Fruit fly (Drosophila melanogaster): ENCODE measurements around the gene CG1299.

The CG1299 gene

DNA sequence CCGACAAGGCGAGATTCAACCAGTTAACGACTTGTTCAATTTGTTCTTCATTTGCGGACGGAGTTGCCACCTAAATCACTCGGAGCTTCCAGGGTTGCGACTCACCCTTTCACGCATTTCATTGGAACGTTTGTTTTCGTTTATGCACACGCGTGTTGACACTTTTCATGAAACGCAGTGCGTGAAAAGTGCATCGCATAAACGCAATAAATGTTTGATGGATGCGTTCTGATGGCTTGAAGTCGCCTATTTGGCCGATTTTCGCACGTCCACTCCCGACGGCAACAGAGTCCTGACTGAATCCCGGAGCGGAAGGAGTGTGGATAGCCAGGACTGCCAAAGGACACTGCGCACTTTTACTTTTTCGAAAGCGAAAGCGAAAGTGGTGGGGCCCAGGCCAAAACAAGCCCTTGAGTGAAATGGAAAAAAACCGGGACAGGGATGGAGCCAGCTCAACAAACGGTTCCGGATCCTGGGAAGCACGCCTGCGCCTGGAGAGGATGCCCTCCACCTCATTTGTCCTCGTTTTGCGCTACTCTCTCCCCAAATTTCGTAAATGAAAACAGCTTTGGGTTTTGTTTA is 29.6 kb downstream of the CG1299 start, which contains the start of gene Teh4:
Teh4 (minus strand) TSS at position 290 of the 582 bp plus-strand sequence.
- TF ChIP-seq dl (GFP tag; optimal IDR thresholded peaks at IDR 0.05; ENCODE audit: insufficient read depth in 1 of 2, partially characterized antibody in 2 of 2) (no peak), Sp1 (GFP tag; optimal IDR thresholded peaks at IDR 0.05) (no peak), fru (GFP tag; optimal IDR thresholded peaks at IDR 0.05) (no peak), Dfd (GFP tag; optimal IDR thresholded peaks at IDR 0.05) (no peak)

DNA sequence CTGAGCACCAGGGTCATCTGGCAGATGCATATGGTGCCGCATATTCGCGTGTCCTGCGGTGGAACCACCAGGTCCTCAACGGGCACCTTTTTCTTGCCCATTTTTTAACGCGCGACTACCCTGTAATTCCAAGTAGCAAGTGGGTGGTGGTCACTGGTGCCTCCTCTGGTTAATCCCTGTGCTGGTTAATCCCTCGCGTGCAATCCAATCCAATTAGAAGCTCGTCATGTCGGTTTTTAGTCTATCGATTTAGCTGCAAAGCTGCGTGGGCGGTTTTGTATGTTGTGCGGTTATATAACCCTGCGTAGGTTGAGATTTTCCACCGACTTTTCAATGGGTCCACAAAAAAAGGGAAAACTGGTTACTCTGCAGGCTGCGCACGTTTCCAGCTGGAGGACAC is 36.1 kb downstream of the CG1299 start, which contains the start of gene Teh3:
Teh3 (minus strand) TSS at position 101 of the 400 bp plus-strand sequence.
- TF ChIP-seq dl (GFP tag; optimal IDR thresholded peaks at IDR 0.05; ENCODE audit: insufficient read depth in 1 of 2, partially characterized antibody in 2 of 2) (no peak), fru (GFP tag; optimal IDR thresholded peaks at IDR 0.05) (no peak), pan (optimal IDR thresholded peaks at IDR 0.05) (no peak), CrebA (GFP tag; optimal IDR thresholded peaks at IDR 0.05; ENCODE audit: borderline replicate concordance) (no peak), Hr78 (GFP tag; optimal IDR thresholded peaks at IDR 0.05) (no peak), Jra (GFP tag; optimal IDR thresholded peaks at IDR 0.05) (no peak), N (GFP tag; optimal IDR thresholded peaks at IDR 0.05) (no peak), psq (GFP tag; optimal IDR thresholded peaks at IDR 0.05) (no peak), CG32264 (GFP tag; optimal IDR thresholded peaks at IDR 0.05) (no peak), dsf (GFP tag; optimal IDR thresholded peaks at IDR 0.05; ENCODE audit: borderline replicate concordance) (no peak)

DNA sequence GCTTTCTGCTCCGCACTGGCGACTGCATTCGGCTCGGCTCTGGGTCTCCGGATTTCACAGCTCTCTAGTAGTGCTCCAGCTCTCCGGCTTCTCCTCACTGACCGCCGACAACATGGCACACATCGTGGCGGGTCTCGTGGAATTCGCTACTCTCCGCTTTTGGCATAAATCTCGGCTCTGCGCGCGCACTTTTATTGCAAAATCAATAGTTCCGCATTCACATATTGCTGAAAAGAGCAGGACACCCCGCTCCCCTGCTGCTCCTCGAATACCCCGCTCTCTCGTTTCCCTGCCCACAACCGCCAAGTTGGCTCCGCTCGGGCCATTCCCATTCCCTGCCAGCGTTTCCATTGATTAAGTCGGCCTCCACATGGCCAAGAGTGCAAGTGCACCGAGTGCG is 36.8 kb downstream of the CG1299 start:
- TF ChIP-seq CrebA (GFP tag; optimal IDR thresholded peaks at IDR 0.05; ENCODE audit: borderline replicate concordance) (no peak), Dif (GFP tag; optimal IDR thresholded peaks at IDR 0.05; ENCODE audit: partially characterized antibody) (no peak), Myc (optimal IDR thresholded peaks at IDR 0.05) (no peak), Dfd (GFP tag; optimal IDR thresholded peaks at IDR 0.05) (no peak)

DNA sequence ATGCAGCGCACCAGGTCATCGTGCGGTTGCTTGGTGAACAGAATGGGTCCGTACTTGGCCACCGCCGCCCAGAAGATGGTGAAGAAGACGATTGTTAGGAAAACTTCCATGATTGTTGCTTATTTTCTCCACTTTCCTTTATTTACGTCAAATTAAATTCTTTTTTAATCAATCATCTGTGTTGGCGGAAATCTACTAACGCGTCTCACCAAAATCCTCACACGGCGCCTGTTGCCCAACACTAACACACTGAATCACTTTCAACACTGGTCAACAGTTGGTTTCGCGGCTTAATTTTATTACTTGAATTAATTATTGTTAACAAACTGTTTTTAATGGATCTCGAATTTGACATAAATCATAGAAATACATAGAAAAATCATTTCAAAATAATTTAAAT is 38.2 kb downstream of the CG1299 start, which contains the start of gene VhaM9.7-c:
VhaM9.7-c (minus strand) TSS at position 207 of the 400 bp plus-strand sequence.
- TF ChIP-seq dl (GFP tag; optimal IDR thresholded peaks at IDR 0.05; ENCODE audit: insufficient read depth in 1 of 2, partially characterized antibody in 2 of 2) = no peak
- TF ChIP-seq foxo (GFP tag; optimal IDR thresholded peaks at IDR 0.05) = peak in 1 of 2 experiments; percentile 62
- TF ChIP-seq sv (GFP tag; optimal IDR thresholded peaks at IDR 0.05) = peak; percentile 34
- peak; percentile 24 for TF ChIP-seq psq (GFP tag; optimal IDR thresholded peaks at IDR 0.05)
- TF ChIP-seq Hr83 (GFP tag; optimal IDR thresholded peaks at IDR 0.05; ENCODE audit: poor library complexity, severe bottlenecking) = peak; percentile 75
- peak; percentile 4 for TF ChIP-seq br (GFP tag; optimal IDR thresholded peaks at IDR 0.05)
- TF ChIP-seq GATAd (GFP tag; optimal IDR thresholded peaks at IDR 0.05) = peak; percentile 2
- TF ChIP-seq h (GFP tag; optimal IDR thresholded peaks at IDR 0.05) = peak; percentile 62
- peak; percentile 70 for TF ChIP-seq rgr (GFP tag; optimal IDR thresholded peaks at IDR 0.05)
- TF ChIP-seq ey (GFP tag; optimal IDR thresholded peaks at IDR 0.05) = peak; percentile 22
- no peak for TF ChIP-seq tai (GFP tag; optimal IDR thresholded peaks at IDR 0.05)
- peak; percentile 17 for TF ChIP-seq dsf (GFP tag; optimal IDR thresholded peaks at IDR 0.05; ENCODE audit: borderline replicate concordance)
- TF ChIP-seq dmrt93B (GFP tag; optimal IDR thresholded peaks at IDR 0.05) = no peak
- no peak for TF ChIP-seq sage (GFP tag; optimal IDR thresholded peaks at IDR 0.05)
- TF ChIP-seq OdsH (GFP tag; optimal IDR thresholded peaks at IDR 0.05) = peak; percentile 39
- TF ChIP-seq HLH106 (tag; optimal IDR thresholded peaks at IDR 0.05) = peak; percentile 27
- peak; percentile 18 for TF ChIP-seq CG9705 (GFP tag; optimal IDR thresholded peaks at IDR 0.05)
- no peak for TF ChIP-seq Vsx2 (GFP tag; optimal IDR thresholded peaks at IDR 0.05; ENCODE audit: partially characterized antibody)
- peak; percentile 59 for TF ChIP-seq Jra (GFP tag; optimal IDR thresholded peaks at IDR 0.05)
- peak; percentile 44 for TF ChIP-seq fru (GFP tag; optimal IDR thresholded peaks at IDR 0.05)

DNA sequence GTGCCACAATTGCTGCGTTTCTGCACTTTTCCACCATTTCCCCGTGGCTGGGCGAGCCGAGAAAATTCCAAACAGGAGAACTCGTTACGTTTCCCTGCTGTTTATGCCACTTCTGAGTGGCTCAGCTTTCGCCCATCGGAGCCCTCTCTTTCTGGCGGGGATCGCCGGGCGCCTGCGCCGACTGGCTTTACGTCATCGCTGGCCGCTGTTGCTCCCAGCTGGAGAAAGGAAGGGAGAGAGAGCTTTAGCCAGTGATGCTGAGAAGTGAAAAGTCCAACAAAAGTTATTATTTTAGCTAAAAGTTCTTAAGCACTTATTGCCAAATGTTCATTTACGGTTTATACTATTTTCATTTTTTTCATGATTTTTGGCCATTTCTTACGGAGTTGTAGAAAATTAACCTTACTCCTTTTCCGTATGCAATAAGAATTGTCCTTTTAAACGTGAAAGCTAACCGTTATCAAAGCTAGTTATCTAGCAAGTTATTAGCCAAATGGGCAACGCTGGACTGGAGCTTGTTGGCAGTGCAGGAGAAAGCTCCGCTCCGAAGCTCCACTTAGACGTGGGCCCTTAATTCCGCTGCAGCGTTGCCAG is 39.5 kb downstream of the CG1299 start, which contains the start of the genes Teh2 and tipE:
Teh2 (minus strand) TSS at position 94 of the 594 bp plus-strand sequence.
tipE (plus strand) TSS at position 570 of the 594 bp plus-strand sequence.
- TF ChIP-seq N (GFP tag; optimal IDR thresholded peaks at IDR 0.05) (no peak), rgr (GFP tag; optimal IDR thresholded peaks at IDR 0.05) (no peak), Hr83 (GFP tag; optimal IDR thresholded peaks at IDR 0.05; ENCODE audit: poor library complexity, severe bottlenecking) (no peak), brk (GFP tag; optimal IDR thresholded peaks at IDR 0.05) (no peak), woc (GFP tag; optimal IDR thresholded peaks at IDR 0.05) (peak; percentile 9), Dfd (GFP tag; optimal IDR thresholded peaks at IDR 0.05) (no peak), Myc (optimal IDR thresholded peaks at IDR 0.05) (peak; percentile 64), OdsH (GFP tag; optimal IDR thresholded peaks at IDR 0.05) (no peak), Vsx2 (GFP tag; optimal IDR thresholded peaks at IDR 0.05; ENCODE audit: partially characterized antibody) (no peak), sv (GFP tag; optimal IDR thresholded peaks at IDR 0.05) (no peak)

All from whole organism, wandering third instar larva.